Worm (Caenorhabditis elegans) whole organism, L4 larva: ENCODE results near the gene C08F8.2.
"Not testable (repeated sequence)": the region's sequence is repeated elsewhere in the genome, so short reads cannot be mapped to it uniquely, and the experiment has no call there.

Source experiments
- ZK546.5 ChIP-seq, 2 experiments: sonication (generic microtip); optimal IDR thresholded peaks; 2 replicates each; lab custom pipeline; 2017; ENCODE audit warnings: missing biosample characterization in 2 of 2, missing genetic modification characterization in 2 of 2
- ama-1 ChIP-seq: fragments of 150-350 bp; optimal IDR thresholded peaks from 2 replicates; lab custom pipeline; 2014; ENCODE audit warnings: inconsistent platforms, mixed read lengths
- ces-1 ChIP-seq: fragments of 150-350 bp; sonication (generic microtip); optimal IDR thresholded peaks from 4 replicates; lab custom pipeline; 2014; ENCODE audit warnings: missing biosample characterization, missing genetic modification reagents, missing genetic modification characterization
- gei-8 ChIP-seq: fragments of 200-800 bp; sonication (Bioruptor generic); optimal IDR thresholded peaks from 2 replicates; lab custom pipeline; 2018; ENCODE audit warnings: mild to moderate bottlenecking, missing genetic modification characterization, missing compliant biosample characterization
- lin-13 ChIP-seq: fragments of 150-350 bp; optimal IDR thresholded peaks from 2 replicates; lab custom pipeline; 2014; ENCODE audit warnings: missing biosample characterization, missing genetic modification reagents, missing genetic modification characterization
- nhr-25 ChIP-seq: sonication (generic microtip); optimal IDR thresholded peaks from 2 replicates; lab custom pipeline; 2017; ENCODE audit warnings: missing genetic modification characterization, mild to moderate bottlenecking, missing compliant biosample characterization, antibody characterized with exemption, moderate library complexity, borderline replicate concordance; ENCODE audit not compliant: insufficient read depth
- nhr-6 ChIP-seq: fragments of 150-350 bp; optimal IDR thresholded peaks from 2 replicates; lab custom pipeline; 2014; ENCODE audit warnings: missing biosample characterization, missing genetic modification characterization
- nhr-77 ChIP-seq: fragments of 150-350 bp; optimal IDR thresholded peaks from 2 replicates; lab custom pipeline; 2014; ENCODE audit warnings: missing biosample characterization, missing genetic modification characterization
- snpc-1.2 ChIP-seq: fragments of 200-800 bp; sonication (Bioruptor generic); IDR thresholded peaks from 2 replicates; pipeline ENCODE4 v1.3.6; 2022; ENCODE audit warnings: missing genetic modification reagents, missing genetic modification characterization, missing compliant biosample characterization

ce11 chrIV:11200682-11201081 is 49.9 kb downstream of the C08F8.2 start:
- not testable (repeated sequence) for TF ChIP-seq ces-1; ama-1; nhr-77 (tag; lab: Kevin White, UChicago); nhr-6 (tag; lab: Kevin White, UChicago); ZK546.5 (tag; optimal IDR thresholded peaks at IDR 0.05; lab: Kevin White, UChicago); lin-13; gei-8 (GFP tag; lab: Kevin White, UChicago); snpc-1.2 (GFP tag; lab: Robert Waterston, UW); nhr-25 (tag; lab: Kevin White, UChicago)
